Worm (Caenorhabditis elegans): Measurements from ENCODE around the gene str-55.
"Not testable (repeated sequence)": the region's sequence is repeated elsewhere in the genome, so short reads cannot be mapped to it uniquely, and the experiment has no call there.

ce11 chrV:16383729-16384128 lies 33.2 kb downstream of the str-55 start, which contains the start of gene F13A7.7:
- TF ChIP-seq tab-1 (GFP tag; IDR thresholded peaks at IDR 0.05); ref-1 (GFP tag; conservative IDR thresholded peaks at IDR 0.05); T22C8.4 (GFP tag; IDR thresholded peaks at IDR 0.05); klf-2 (GFP tag; conservative IDR thresholded peaks at IDR 0.05); med-1 (GFP tag; optimal IDR thresholded peaks at IDR 0.05; ENCODE audit: insufficient read depth); ztf-29 (GFP tag; IDR thresholded peaks at IDR 0.05); cog-1 (tag; optimal IDR thresholded peaks at IDR 0.05); flt-1 (GFP tag; IDR thresholded peaks at IDR 0.05): not testable (repeated sequence)

All from whole organism, midembryonic.